Worm (Caenorhabditis elegans) whole organism, young adult: Measurements from ENCODE around the gene R52.5.

Experiments used
- B0035.1 ChIP-seq: sonication (generic microtip); optimal IDR thresholded peaks from 2 replicates; lab custom pipeline; 2016; ENCODE audit warnings: missing genetic modification characterization, mild to moderate bottlenecking, missing compliant biosample characterization, missing genotype, missing genetic modification reagents
- C17E4.6 ChIP-seq: fragments of 200-800 bp; sonication (Bioruptor generic); IDR thresholded peaks from 2 replicates; pipeline ENCODE4 v1.3.6; 2022; ENCODE audit warnings: missing genetic modification reagents, missing genetic modification characterization, missing compliant biosample characterization
- F37B4.10 ChIP-seq: fragments of 200-800 bp; sonication (Bioruptor generic); IDR thresholded peaks from 2 replicates; pipeline ENCODE4 v1.3.6; 2022; ENCODE audit warnings: missing genetic modification characterization, missing compliant biosample characterization
- F39B2.1 ChIP-seq: fragments of 200-800 bp; sonication (Bioruptor generic); IDR thresholded peaks from 2 replicates; pipeline ENCODE4 v1.3.6; 2022; ENCODE audit warnings: missing genetic modification reagents, missing genetic modification characterization, missing compliant biosample characterization
- F57C9.4 ChIP-seq: sonication (generic microtip); optimal IDR thresholded peaks from 2 replicates; lab custom pipeline; 2017; ENCODE audit warnings: mild to moderate bottlenecking, missing genetic modification characterization, missing compliant biosample characterization
- Y53G8AR.9 ChIP-seq: fragments of 200-800 bp; sonication (Bioruptor generic); conservative IDR thresholded peaks from 2 replicates; pipeline ENCODE4 v1.3.6; 2022; ENCODE audit warnings: missing genetic modification reagents, missing genetic modification characterization, missing compliant biosample characterization
- Y67H2A.10 ChIP-seq: fragments of 200-800 bp; sonication (Bioruptor generic); conservative IDR thresholded peaks from 2 replicates; pipeline ENCODE4 v1.3.6; 2022; ENCODE audit warnings: missing genetic modification reagents, missing genetic modification characterization, missing compliant biosample characterization
- Y95B8A.8 ChIP-seq: fragments of 200-800 bp; sonication (Bioruptor generic); IDR thresholded peaks from 2 replicates; pipeline ENCODE4 v1.3.6; 2022; ENCODE audit warnings: missing genetic modification reagents, missing genetic modification characterization, missing compliant biosample characterization
- ZK185.1 ChIP-seq: sonication (generic microtip); optimal IDR thresholded peaks from 2 replicates; lab custom pipeline; 2016; ENCODE audit warnings: mild to moderate bottlenecking, missing genetic modification characterization, missing compliant biosample characterization; ENCODE audit not compliant: poor library complexity, severe bottlenecking
- aptf-2 ChIP-seq: fragments of 200-800 bp; sonication (Bioruptor generic); conservative IDR thresholded peaks from 2 replicates; pipeline ENCODE4 v1.3.6; 2022; ENCODE audit warnings: missing genetic modification reagents, missing genetic modification characterization, missing compliant biosample characterization
- athp-1 ChIP-seq: sonication (generic microtip); optimal IDR thresholded peaks from 2 replicates; lab custom pipeline; 2017; ENCODE audit warnings: mild to moderate bottlenecking, missing genetic modification characterization, missing compliant biosample characterization
- attf-3 ChIP-seq: fragments of 200-800 bp; sonication (Bioruptor generic); conservative IDR thresholded peaks from 2 replicates; pipeline ENCODE4 v1.3.6; 2022; ENCODE audit warnings: missing genetic modification reagents, missing genetic modification characterization, missing compliant biosample characterization
- ccch-3 ChIP-seq: fragments of 200-800 bp; sonication (Bioruptor generic); optimal IDR thresholded peaks from 2 replicates; lab custom pipeline; 2018; ENCODE audit warnings: mild to moderate bottlenecking, missing genetic modification characterization, missing compliant biosample characterization
- ceh-100 ChIP-seq: fragments of 200-800 bp; sonication (Bioruptor generic); IDR thresholded peaks from 2 replicates; pipeline ENCODE4 v1.3.6; 2022; ENCODE audit warnings: missing genetic modification reagents, missing genetic modification characterization, missing compliant biosample characterization
- ceh-40 ChIP-seq: fragments of 200-800 bp; sonication (Bioruptor generic); IDR thresholded peaks from 2 replicates; pipeline ENCODE4 v1.3.6; 2022; ENCODE audit warnings: missing genetic modification characterization, missing compliant biosample characterization
- chd-7 ChIP-seq: sonication (generic microtip); optimal IDR thresholded peaks from 2 replicates; lab custom pipeline; 2016; ENCODE audit warnings: mild to moderate bottlenecking, missing genetic modification characterization, moderate library complexity, missing compliant biosample characterization
- dox-1 ChIP-seq: fragments of 200-800 bp; sonication (Bioruptor generic); IDR thresholded peaks from 2 replicates; pipeline ENCODE4 v1.3.6; 2022; ENCODE audit warnings: missing genetic modification reagents, missing genetic modification characterization, missing compliant biosample characterization
- egl-44 ChIP-seq: fragments of 200-800 bp; sonication (Bioruptor generic); IDR thresholded peaks from 2 replicates; pipeline ENCODE4 v1.3.6; 2022; ENCODE audit warnings: missing genetic modification reagents, missing genetic modification characterization, missing compliant biosample characterization
- gei-17 ChIP-seq: fragments of 200-800 bp; sonication (Bioruptor generic); optimal IDR thresholded peaks from 2 replicates; lab custom pipeline; 2018; ENCODE audit warnings: mild to moderate bottlenecking, missing genetic modification characterization, missing compliant biosample characterization
- hlh-26 ChIP-seq: fragments of 200-800 bp; sonication (Bioruptor generic); conservative IDR thresholded peaks from 2 replicates; pipeline ENCODE4 v1.3.6; 2022; ENCODE audit warnings: missing genetic modification reagents, missing genetic modification characterization, missing compliant biosample characterization
- hmg-20 ChIP-seq: fragments of 200-800 bp; sonication (Bioruptor generic); IDR thresholded peaks from 2 replicates; pipeline ENCODE4 v1.3.6; 2022; ENCODE audit warnings: missing genetic modification reagents, missing genetic modification characterization, missing compliant biosample characterization
- let-607 ChIP-seq, 2 experiments: fragments of 200-800 bp in 1 of 2; sonication (Bioruptor generic) in 1 of 2; sonication (generic microtip) in 1 of 2; optimal IDR thresholded peaks; 2 replicates each; lab custom pipeline; 2016 to 2018; ENCODE audit warnings: mild to moderate bottlenecking in 2 of 2, missing compliant biosample characterization in 2 of 2, missing genetic modification characterization in 2 of 2, moderate library complexity in 2 of 2, missing genotype in 1 of 2
- lin-26 ChIP-seq: fragments of 200-800 bp; sonication (Bioruptor generic); IDR thresholded peaks from 2 replicates; pipeline ENCODE4 v1.3.6; 2022; ENCODE audit warnings: missing genetic modification reagents, missing genetic modification characterization, missing compliant biosample characterization
- lin-35 ChIP-seq, 3 experiments: fragments of 150-350 bp in 2 of 3; sonication (generic microtip) in 1 of 3; optimal IDR thresholded peaks; 2 replicates each; lab custom pipeline; 2014 to 2018; ENCODE audit warnings: missing biosample characterization in 3 of 3, missing genetic modification characterization in 3 of 3, missing genetic modification reagents in 3 of 3
- lin-54 ChIP-seq: fragments of 200-800 bp; sonication (Bioruptor generic); optimal IDR thresholded peaks from 2 replicates; lab custom pipeline; 2018; ENCODE audit warnings: mild to moderate bottlenecking, missing genetic modification characterization, missing compliant biosample characterization
- lsl-1 ChIP-seq: fragments of 200-800 bp; sonication (Bioruptor generic); optimal IDR thresholded peaks from 2 replicates; lab custom pipeline; 2018; ENCODE audit warnings: mild to moderate bottlenecking, missing genetic modification characterization, moderate library complexity, missing compliant biosample characterization
- madf-10 ChIP-seq: sonication (generic microtip); optimal IDR thresholded peaks from 2 replicates; lab custom pipeline; 2016; ENCODE audit warnings: mild to moderate bottlenecking, missing genetic modification characterization, missing compliant biosample characterization
- madf-3 ChIP-seq: fragments of 200-800 bp; sonication (Bioruptor generic); IDR thresholded peaks from 2 replicates; pipeline ENCODE4 v1.3.6; 2022; ENCODE audit warnings: missing genetic modification reagents, missing genetic modification characterization, missing compliant biosample characterization
- mxl-1 ChIP-seq: sonication (generic microtip); optimal IDR thresholded peaks from 2 replicates; lab custom pipeline; 2016; ENCODE audit warnings: missing genetic modification characterization, missing compliant biosample characterization
- nfya-1 ChIP-seq: sonication (generic microtip); optimal IDR thresholded peaks from 2 replicates; lab custom pipeline; 2017; ENCODE audit warnings: antibody characterized with exemption, missing compliant biosample characterization, missing genetic modification characterization, borderline replicate concordance; ENCODE audit not compliant: insufficient read depth
- pha-4 ChIP-seq: fragments of 150-350 bp; sonication (generic microtip); optimal IDR thresholded peaks from 2 replicates; lab custom pipeline; 2014; ENCODE audit warnings: missing biosample characterization, missing genetic modification reagents, missing genetic modification characterization
- sdz-38 ChIP-seq: sonication (generic microtip); optimal IDR thresholded peaks from 2 replicates; lab custom pipeline; 2016; ENCODE audit warnings: missing genotype, missing genetic modification characterization, missing compliant biosample characterization
- snpc-1.1 ChIP-seq: sonication (generic microtip); optimal IDR thresholded peaks from 2 replicates; lab custom pipeline; 2017; ENCODE audit warnings: missing genetic modification characterization, mild to moderate bottlenecking, missing compliant biosample characterization, antibody characterized with exemption, moderate library complexity, missing genotype, missing genetic modification reagents; ENCODE audit not compliant: insufficient read depth
- snpc-1.3 ChIP-seq: sonication (generic microtip); optimal IDR thresholded peaks from 2 replicates; lab custom pipeline; 2017; ENCODE audit warnings: missing genetic modification characterization, mild to moderate bottlenecking, missing compliant biosample characterization, antibody characterized with exemption, moderate library complexity, missing genotype, missing genetic modification reagents; ENCODE audit not compliant: insufficient read depth
- snpc-4 ChIP-seq, 5 experiments: fragments of 150-350 bp in 1 of 5; sonication (generic microtip) in 4 of 5; optimal IDR thresholded peaks; 2 replicates each; lab custom pipeline; 2014 to 2018; ENCODE audit warnings: missing genetic modification characterization in 5 of 5, missing biosample characterization in 3 of 5, antibody characterized with exemption in 2 of 5, mild to moderate bottlenecking in 2 of 5, missing compliant biosample characterization in 2 of 5, missing genotype in 2 of 5, moderate library complexity in 2 of 5, missing genetic modification reagents in 1 of 5
- tbp1 ChIP-seq: fragments of 200-800 bp; sonication (Bioruptor generic); optimal IDR thresholded peaks from 2 replicates; lab custom pipeline; 2018; ENCODE audit warnings: mild to moderate bottlenecking, missing genetic modification characterization, missing compliant biosample characterization
- tbx-9 ChIP-seq: sonication (generic microtip); optimal IDR thresholded peaks from 2 replicates; lab custom pipeline; 2016; ENCODE audit warnings: borderline replicate concordance, missing genetic modification characterization, inconsistent platforms, missing compliant biosample characterization
- ztf-22 ChIP-seq: fragments of 200-800 bp; sonication (Bioruptor generic); optimal IDR thresholded peaks from 2 replicates; lab custom pipeline; 2018; ENCODE audit warnings: mild to moderate bottlenecking, missing genetic modification characterization, moderate library complexity, missing compliant biosample characterization
- ztf-3 ChIP-seq: fragments of 200-800 bp; sonication (Bioruptor generic); optimal IDR thresholded peaks from 2 replicates; lab custom pipeline; 2018; ENCODE audit warnings: mild to moderate bottlenecking, missing genetic modification characterization, missing compliant biosample characterization

R52.5 gene

ce11 chrII:2076467-2076866 is 33.4 kb downstream of the R52.5 start:
- TF ChIP-seq F37B4.10 (GFP tag; lab: Robert Waterston, UW): no peak
- no peak for TF ChIP-seq madf-10 (tag; lab: Kevin White, UChicago)
- no peak for TF ChIP-seq lin-26 (GFP tag; lab: Robert Waterston, UW)
- no peak for TF ChIP-seq F57C9.4 (tag; lab: Kevin White, UChicago)
- no peak for TF ChIP-seq ceh-100 (GFP tag; lab: Robert Waterston, UW)
- no peak for TF ChIP-seq lsl-1 (GFP tag; lab: Kevin White, UChicago)
- no peak for TF ChIP-seq athp-1 (tag; lab: Kevin White, UChicago)
- TF ChIP-seq egl-44 (GFP tag; lab: Robert Waterston, UW): no peak
- no peak for TF ChIP-seq sdz-38 (tag; lab: Kevin White, UChicago)
- no peak for TF ChIP-seq tbp1 (GFP tag; lab: Kevin White, UChicago)
- no peak for TF ChIP-seq ccch-3 (GFP tag; lab: Kevin White, UChicago)
- no peak for TF ChIP-seq hmg-20 (GFP tag; lab: Robert Waterston, UW)
- TF ChIP-seq lin-35 (GFP tag; optimal IDR thresholded peaks at IDR 0.05; lab: Kevin White, UChicago): no peak
- no peak for TF ChIP-seq snpc-4 (GFP tag; optimal IDR thresholded peaks at IDR 0.05; lab: Kevin White, UChicago)
- TF ChIP-seq snpc-4 (tag; optimal IDR thresholded peaks at IDR 0.05; lab: Kevin White, UChicago): no peak
- TF ChIP-seq ztf-3 (GFP tag; lab: Kevin White, UChicago): no peak

ce11 chrII:2075513-2075912 is 34.3 kb downstream of the R52.5 start, which contains the start of gene F07E5.8:
Gene F07E5.8 (minus strand): TSS chrII:2075613.
- TF ChIP-seq snpc-1.1 (tag; lab: Kevin White, UChicago) (no peak), B0035.1 (tag; lab: Kevin White, UChicago) (no peak), ZK185.1 (tag; lab: Kevin White, UChicago) (no peak), madf-3 (no peak), C17E4.6 (no peak), nfya-1 (tag; lab: Kevin White, UChicago) (no peak), ceh-40 (GFP tag; lab: Robert Waterston, UW) (no peak), ztf-22 (GFP tag; lab: Kevin White, UChicago) (no peak), chd-7 (no peak), dox-1 (GFP tag; lab: Robert Waterston, UW) (no peak), hlh-26 (no peak), tbx-9 (no peak), lin-54 (GFP tag; lab: Kevin White, UChicago) (no peak), aptf-2 (GFP tag; lab: Robert Waterston, UW) (no peak)

ce11 chrII:2071429-2071828 is 38.4 kb downstream of the R52.5 start, which contains the start of gene F07E5.7:
Gene F07E5.7 (minus strand): TSS chrII:2071529.
- no peak for TF ChIP-seq snpc-1.3 (tag; lab: Kevin White, UChicago)
- TF ChIP-seq tbx-9: no peak
- TF ChIP-seq gei-17 (GFP tag; lab: Kevin White, UChicago): no peak
- TF ChIP-seq Y67H2A.10 (GFP tag; lab: Robert Waterston, UW): no peak
- no peak for TF ChIP-seq lsl-1 (GFP tag; lab: Kevin White, UChicago)
- TF ChIP-seq ZK185.1 (tag; lab: Kevin White, UChicago): no peak
- TF ChIP-seq mxl-1 (tag; lab: Kevin White, UChicago): no peak
- no peak for TF ChIP-seq B0035.1 (tag; lab: Kevin White, UChicago)
- no peak for TF ChIP-seq attf-3 (GFP tag; lab: Robert Waterston, UW)
- no peak for TF ChIP-seq F39B2.1 (GFP tag; lab: Robert Waterston, UW)
- TF ChIP-seq let-607 (tag; optimal IDR thresholded peaks at IDR 0.05; lab: Kevin White, UChicago): no peak
- TF ChIP-seq egl-44 (GFP tag; lab: Robert Waterston, UW): no peak
- TF ChIP-seq Y95B8A.8 (GFP tag; lab: Robert Waterston, UW): no peak
- TF ChIP-seq ceh-100 (GFP tag; lab: Robert Waterston, UW): no peak
- no peak for TF ChIP-seq pha-4 (tag; lab: Kevin White, UChicago)
- TF ChIP-seq madf-3: no peak
- TF ChIP-seq Y53G8AR.9 (GFP tag; lab: Robert Waterston, UW): no peak
